Fruit fly (Drosophila melanogaster) whole organism, embryonic: ENCODE results near the gene CG2120.
A peak's percentile ranks its signal among the peaks of the same experiment; 100 is the strongest.

ENCODE experiments used
- Abd-B ChIP-seq: fragments of 200-800 bp; sonication (Bioruptor generic); optimal IDR thresholded peaks from 2 replicates; lab custom pipeline; 2018; ENCODE audit warnings: missing biosample characterization, mild to moderate bottlenecking, missing genetic modification characterization, moderate library complexity
- Adf1 ChIP-seq: fragments of 200-800 bp; sonication (Bioruptor generic); IDR thresholded peaks from 2 replicates; pipeline ENCODE4 v1.3.6; 2022; ENCODE audit warnings: missing biosample characterization, missing genetic modification characterization
- Antp ChIP-seq: fragments of 200-800 bp; sonication (Bioruptor generic); optimal IDR thresholded peaks from 3 replicates; lab custom pipeline; 2016; ENCODE audit warnings: missing biosample characterization, missing genetic modification characterization
- CG11456 ChIP-seq: fragments of 200-800 bp; sonication (Bioruptor generic); IDR thresholded peaks from 3 replicates; pipeline ENCODE4 v1.3.6; 2022; ENCODE audit warnings: missing biosample characterization, missing genetic modification characterization
- CG12769 ChIP-seq: fragments of 200-800 bp; sonication (Bioruptor generic); optimal IDR thresholded peaks from 2 replicates; lab custom pipeline; 2019; ENCODE audit warnings: missing biosample characterization, mild to moderate bottlenecking, missing genetic modification characterization, moderate library complexity
- CG13624 ChIP-seq: fragments of 200-800 bp; sonication (Bioruptor generic); optimal IDR thresholded peaks from 2 replicates; lab custom pipeline; 2016; ENCODE audit warnings: missing biosample characterization, missing genetic modification characterization
- CG13894 ChIP-seq: fragments of 200-800 bp; sonication (Bioruptor generic); optimal IDR thresholded peaks from 3 replicates; lab custom pipeline; 2018; ENCODE audit warnings: missing biosample characterization, mild to moderate bottlenecking, missing genetic modification characterization, moderate library complexity
- CG14441 ChIP-seq: fragments of 200-800 bp; sonication (Bioruptor generic); IDR thresholded peaks from 2 replicates; pipeline ENCODE4 v1.3.6; 2022; ENCODE audit warnings: missing biosample characterization, missing genetic modification characterization
- CG15011 ChIP-seq: fragments of 200-800 bp; sonication (Bioruptor generic); optimal IDR thresholded peaks from 3 replicates; lab custom pipeline; 2018; ENCODE audit warnings: missing biosample characterization, mild to moderate bottlenecking, missing genetic modification characterization
- CG15269 ChIP-seq: fragments of 200-800 bp; sonication (Bioruptor generic); optimal IDR thresholded peaks from 2 replicates; lab custom pipeline; 2018; ENCODE audit warnings: missing biosample characterization, mild to moderate bottlenecking, missing genetic modification characterization, moderate library complexity
- CG15514 ChIP-seq: fragments of 200-800 bp; sonication (Bioruptor generic); optimal IDR thresholded peaks from 3 replicates; lab custom pipeline; 2017; ENCODE audit warnings: missing biosample characterization, missing genetic modification characterization, mild to moderate bottlenecking, moderate library complexity, missing genetic modification reagents
- CG1602 ChIP-seq: fragments of 200-800 bp; sonication (Bioruptor generic); optimal IDR thresholded peaks from 3 replicates; lab custom pipeline; 2016; ENCODE audit warnings: missing biosample characterization, missing genetic modification characterization
- CG17568 ChIP-seq: fragments of 200-800 bp; sonication (Bioruptor generic); optimal IDR thresholded peaks from 2 replicates; lab custom pipeline; 2018; ENCODE audit warnings: missing biosample characterization, mild to moderate bottlenecking, missing genetic modification characterization, moderate library complexity
- CG2199 ChIP-seq: fragments of 200-800 bp; sonication (Bioruptor generic); IDR thresholded peaks from 3 replicates; pipeline ENCODE4 v1.3.6; 2022; ENCODE audit warnings: missing biosample characterization, missing genetic modification characterization
- CG30403 ChIP-seq: fragments of 200-800 bp; sonication (Bioruptor generic); optimal IDR thresholded peaks from 3 replicates; lab custom pipeline; 2016; ENCODE audit warnings: missing biosample characterization, missing genetic modification characterization
- CG4730 ChIP-seq: fragments of 200-800 bp; sonication (Bioruptor generic); IDR thresholded peaks from 2 replicates; pipeline ENCODE4 v1.3.6; 2022; ENCODE audit warnings: missing biosample characterization, missing genetic modification characterization
- CG4854 ChIP-seq: fragments of 200-800 bp; sonication (Bioruptor generic); optimal IDR thresholded peaks from 2 replicates; lab custom pipeline; 2016; ENCODE audit warnings: missing biosample characterization, missing genetic modification characterization, inconsistent platforms
- CG9215 ChIP-seq: fragments of 200-800 bp; sonication (Bioruptor generic); IDR thresholded peaks from 2 replicates; pipeline ENCODE4 v1.3.6; 2022; ENCODE audit warnings: missing biosample characterization, missing genetic modification characterization
- CG9727 ChIP-seq: fragments of 200-800 bp; sonication (Bioruptor generic); optimal IDR thresholded peaks from 3 replicates; lab custom pipeline; 2017; ENCODE audit warnings: missing biosample characterization, mild to moderate bottlenecking, missing genetic modification characterization
- CG9932 ChIP-seq: fragments of 200-800 bp; sonication (Bioruptor generic); IDR thresholded peaks from 2 replicates; pipeline ENCODE4 v1.3.6; 2022; ENCODE audit warnings: missing biosample characterization, missing genetic modification characterization
- Dip3 ChIP-seq: fragments of 200-800 bp; sonication (Bioruptor generic); optimal IDR thresholded peaks from 3 replicates; lab custom pipeline; 2016; ENCODE audit warnings: missing biosample characterization, missing genetic modification characterization
- Ets65A ChIP-seq: fragments of 200-800 bp; sonication (Bioruptor generic); peaks from one replicate; lab custom pipeline; 2016; ENCODE audit warnings: missing biosample characterization, missing genetic modification characterization
- Fer2 ChIP-seq: fragments of 200-800 bp; sonication (Bioruptor generic); optimal IDR thresholded peaks from 2 replicates; lab custom pipeline; 2018; ENCODE audit warnings: missing biosample characterization, mild to moderate bottlenecking, missing genetic modification characterization, moderate library complexity
- Fer3 ChIP-seq: fragments of 200-800 bp; sonication (Bioruptor generic); optimal IDR thresholded peaks from 2 replicates; lab custom pipeline; 2018; ENCODE audit warnings: missing biosample characterization, mild to moderate bottlenecking, missing genetic modification characterization, moderate library complexity
- GATAe ChIP-seq: fragments of 200-800 bp; sonication (Bioruptor generic); conservative IDR thresholded peaks from 2 replicates; pipeline ENCODE4 v1.3.6; 2022; ENCODE audit warnings: missing biosample characterization, missing genetic modification characterization
- Hmr ChIP-seq: fragments of 200-800 bp; sonication (Bioruptor generic); optimal IDR thresholded peaks from 3 replicates; lab custom pipeline; 2017; ENCODE audit warnings: mild to moderate bottlenecking, missing biosample characterization, missing genetic modification reagents, missing genetic modification characterization
- Hsf ChIP-seq: fragments of 200-800 bp; sonication (Bioruptor generic); optimal IDR thresholded peaks from 3 replicates; lab custom pipeline; 2016; ENCODE audit warnings: missing biosample characterization, missing genetic modification characterization
- MBD-R2 ChIP-seq: fragments of 200-800 bp; sonication (Bioruptor generic); IDR thresholded peaks from 2 replicates; pipeline ENCODE4 v1.3.6; 2022; ENCODE audit warnings: missing biosample characterization, missing genetic modification characterization
- MTF-1 ChIP-seq: fragments of 200-800 bp; sonication (Bioruptor generic); optimal IDR thresholded peaks from 2 replicates; lab custom pipeline; 2018; ENCODE audit warnings: missing biosample characterization, mild to moderate bottlenecking, missing genetic modification characterization, borderline replicate concordance
- Max ChIP-seq: fragments of 200-800 bp; sonication (Bioruptor generic); optimal IDR thresholded peaks from 2 replicates; lab custom pipeline; 2016; ENCODE audit warnings: missing biosample characterization, mild to moderate bottlenecking, missing genetic modification characterization
- NfI ChIP-seq: fragments of 200-800 bp; sonication (Bioruptor generic); optimal IDR thresholded peaks from 3 replicates; lab custom pipeline; 2018; ENCODE audit warnings: missing biosample characterization, mild to moderate bottlenecking, missing genetic modification characterization, moderate library complexity
- Oli ChIP-seq: fragments of 200-800 bp; sonication (Bioruptor generic); optimal IDR thresholded peaks from 2 replicates; lab custom pipeline; 2018; ENCODE audit warnings: missing biosample characterization, mild to moderate bottlenecking, missing genetic modification characterization, moderate library complexity
- PHDP ChIP-seq: fragments of 200-800 bp; sonication (Bioruptor generic); optimal IDR thresholded peaks from 3 replicates; lab custom pipeline; 2018; ENCODE audit warnings: missing biosample characterization, mild to moderate bottlenecking, missing genetic modification characterization, moderate library complexity
- Pdp1 ChIP-seq, 2 experiments: fragments of 200-800 bp; sonication (Bioruptor generic); optimal IDR thresholded peaks; 3 replicates each; lab custom pipeline; 2016; ENCODE audit warnings: missing biosample characterization in 2 of 2, missing genetic modification characterization in 2 of 2, mild to moderate bottlenecking in 1 of 2, moderate library complexity in 1 of 2
- Poxn ChIP-seq: fragments of 200-800 bp; sonication (Bioruptor generic); IDR thresholded peaks from 2 replicates; pipeline ENCODE4 v1.3.6; 2022; ENCODE audit warnings: missing biosample characterization, missing genetic modification characterization
- Side ChIP-seq: fragments of 200-800 bp; sonication (Bioruptor generic); optimal IDR thresholded peaks from 2 replicates; lab custom pipeline; 2016; ENCODE audit warnings: missing biosample characterization, missing genetic modification characterization
- al ChIP-seq: fragments of 200-800 bp; sonication (Bioruptor generic); IDR thresholded peaks from 2 replicates; pipeline ENCODE4 v1.3.6; 2022; ENCODE audit warnings: missing biosample characterization, missing genetic modification characterization
- bab2 ChIP-seq: fragments of 200-800 bp; sonication (Bioruptor generic); optimal IDR thresholded peaks from 2 replicates; lab custom pipeline; 2016; ENCODE audit warnings: missing biosample characterization, missing genetic modification characterization
- crp ChIP-seq, 2 experiments: fragments of 200-800 bp; sonication (Bioruptor generic); optimal IDR thresholded peaks; 2 replicates in 1 of 2; 3 replicates in 1 of 2; lab custom pipeline; 2017; ENCODE audit warnings: missing biosample characterization in 2 of 2, missing genetic modification characterization in 2 of 2, mild to moderate bottlenecking in 1 of 2, moderate library complexity in 1 of 2
- cwo ChIP-seq: fragments of 200-800 bp; sonication (Bioruptor generic); optimal IDR thresholded peaks from 3 replicates; lab custom pipeline; 2017; ENCODE audit warnings: missing biosample characterization, missing genetic modification characterization, mild to moderate bottlenecking, moderate library complexity, missing genetic modification reagents
- dpn ChIP-seq, 2 experiments: fragments of 200-800 bp; sonication (Bioruptor generic); optimal IDR thresholded peaks; 3 replicates each; lab custom pipeline; 2016; ENCODE audit warnings: missing biosample characterization in 2 of 2, missing genetic modification characterization in 2 of 2
- fd3F ChIP-seq: fragments of 200-800 bp; sonication (Bioruptor generic); optimal IDR thresholded peaks from 2 replicates; lab custom pipeline; 2018; ENCODE audit warnings: missing biosample characterization, mild to moderate bottlenecking, missing genetic modification characterization, moderate library complexity
- gem ChIP-seq: fragments of 200-800 bp; sonication (Bioruptor generic); optimal IDR thresholded peaks from 2 replicates; lab custom pipeline; 2019; ENCODE audit warnings: missing biosample characterization, mild to moderate bottlenecking, missing genetic modification characterization, moderate library complexity
- mam ChIP-seq: fragments of 200-800 bp; sonication (Bioruptor generic); optimal IDR thresholded peaks from 3 replicates; lab custom pipeline; 2016; ENCODE audit warnings: missing biosample characterization, missing genetic modification characterization
- pan ChIP-seq, 4 experiments: fragments of >200 bp in 3 of 4; fragments of 200-800 bp in 1 of 4; sonication (Bioruptor generic) in 1 of 4; optimal IDR thresholded peaks in 3 of 4; IDR thresholded peaks in 1 of 4; 2 replicates each; pipeline versions ENCODE4 v1.3.6 to Lab custom; 2017 to 2022; ENCODE audit warnings: missing biosample characterization in 2 of 4, missing genetic modification characterization in 2 of 4, mixed read lengths in 1 of 4
- schlank ChIP-seq: fragments of 200-800 bp; sonication (Bioruptor generic); optimal IDR thresholded peaks from 2 replicates; lab custom pipeline; 2018; ENCODE audit warnings: missing biosample characterization, mild to moderate bottlenecking, missing genetic modification characterization
- stc ChIP-seq: fragments of 200-800 bp; sonication (Bioruptor generic); IDR thresholded peaks from 2 replicates; pipeline ENCODE4 v1.3.6; 2022; ENCODE audit warnings: missing biosample characterization, missing genetic modification characterization
- wdn ChIP-seq: fragments of 200-800 bp; sonication (Bioruptor generic); IDR thresholded peaks from 2 replicates; pipeline ENCODE4 v1.3.6; 2022; ENCODE audit warnings: missing biosample characterization, missing genetic modification characterization
- zfh2 ChIP-seq: fragments of 200-800 bp; sonication (Bioruptor generic); optimal IDR thresholded peaks from 2 replicates; lab custom pipeline; 2016; ENCODE audit warnings: missing biosample characterization, missing genetic modification characterization

CG2120 gene

dm6 chrX:8112715-8113114, 22.9 kb upstream of the CG2120 start (continued):
- TF ChIP-seq crp (GFP tag; optimal IDR thresholded peaks at IDR 0.05; lab: Kevin White, UChicago) (no peak), Fer3 (tag; lab: Kevin White, UChicago) (peak; percentile 27), cwo (peak; percentile 51), stc (GFP tag; lab: Robert Waterston, UW) (0 out of 2 replicates have a peak, but pooled peaks have one; percentile 12), gem (peak; percentile 55), Max (no peak), CG17568 (no peak), CG13894 (tag; lab: Kevin White, UChicago) (no peak), Antp (GFP tag; lab: Kevin White, UChicago) (peak; percentile 5), Hsf (GFP tag; lab: Kevin White, UChicago) (peak; percentile 1), Oli (tag; lab: Kevin White, UChicago) (peak; percentile 25), NfI (GFP tag; lab: Kevin White, UChicago) (peak; percentile 39), Side (GFP tag; lab: Kevin White, UChicago) (peak; percentile 8), Adf1 (GFP tag; lab: Robert Waterston, UW) (peak; percentile 11; the same call in 1 of the 2 replicates), PHDP (tag; lab: Kevin White, UChicago) (peak; percentile 29), bab2 (GFP tag; lab: Kevin White, UChicago) (peak; percentile 30), MTF-1 (GFP tag; lab: Kevin White, UChicago) (no peak), Abd-B (GFP tag; lab: Kevin White, UChicago) (peak; percentile 42), CG15269 (tag; lab: Kevin White, UChicago) (peak; percentile 45), CG12769 (tag; lab: Kevin White, UChicago) (no peak), CG30403 (GFP tag; lab: Kevin White, UChicago) (peak; percentile 30), Fer2 (tag; lab: Kevin White, UChicago) (no peak), CG2199 (GFP tag; lab: Robert Waterston, UW) (no peak), CG15514 (GFP tag; lab: Kevin White, UChicago) (peak; percentile 17), Poxn (GFP tag; lab: Robert Waterston, UW) (0 out of 2 replicates have a peak, but pooled peaks have one; percentile 11), CG11456 (0 out of 3 replicates have a peak, but pooled peaks have one; percentile 51), wdn (GFP tag; lab: Robert Waterston, UW) (0 out of 2 replicates have a peak, but pooled peaks have one; percentile 22), zfh2 (GFP tag; lab: Kevin White, UChicago) (peak; percentile 3), CG9932 (peak; percentile 52), al (GFP tag; lab: Robert Waterston, UW) (peak; percentile 47), CG9727 (GFP tag; lab: Kevin White, UChicago) (peak; percentile 17), CG9215 (0 out of 2 replicates have a peak, but pooled peaks have one; percentile 15), pan (optimal IDR thresholded peaks at IDR 0.05; lab: Kevin White, UChicago) (no peak), pan (GFP tag; optimal IDR thresholded peaks at IDR 0.05 in 1 of 2, IDR thresholded peaks at IDR 0.05 in 1 of 2) (peak in 1 of 2 experiments; percentile 50), CG13624 (GFP tag; lab: Kevin White, UChicago) (peak; percentile 65), Hmr (peak; percentile 69), CG15011 (GFP tag; lab: Kevin White, UChicago) (peak; percentile 11), CG1602 (GFP tag; lab: Kevin White, UChicago) (no peak), CG14441 (GFP tag; lab: Robert Waterston, UW) (peak; percentile 41), dpn (GFP tag; optimal IDR thresholded peaks at IDR 0.05; lab: Kevin White, UChicago) (peak; percentile 7 to 52), fd3F (GFP tag; lab: Kevin White, UChicago) (peak; percentile 10), Ets65A (GFP tag; lab: Kevin White, UChicago) (peak; percentile 90), CG4730 (GFP tag; lab: Robert Waterston, UW) (no peak), Pdp1 (GFP tag; optimal IDR thresholded peaks at IDR 0.05; lab: Kevin White, UChicago) (peak in 1 of 2 experiments; percentile 14), Dip3 (GFP tag; lab: Kevin White, UChicago) (peak; percentile 2), GATAe (peak; percentile 70), MBD-R2 (GFP tag; lab: Robert Waterston, UW) (peak; percentile 29; the same call in 1 of the 2 replicates), schlank (tag; lab: Kevin White, UChicago) (peak; percentile 20), CG4854 (GFP tag; lab: Kevin White, UChicago) (no peak), mam (GFP tag; lab: Kevin White, UChicago) (peak; percentile 41)
